Worm (Caenorhabditis elegans) whole organism, L1 larva: Measurements from ENCODE around the gene hrg-1.

Experiments
- alr-1 ChIP-seq: fragments of 200-800 bp; sonication (Bioruptor generic); optimal IDR thresholded peaks from 2 replicates; lab custom pipeline; 2018; ENCODE audit warnings: borderline replicate concordance, mild to moderate bottlenecking, missing genetic modification characterization, missing compliant biosample characterization
- blmp-1 ChIP-seq: fragments of 150-350 bp; optimal IDR thresholded peaks from 2 replicates; lab custom pipeline; 2014; ENCODE audit warnings: missing biosample characterization, missing genetic modification characterization
- elt-2 ChIP-seq: sonication (generic microtip); optimal IDR thresholded peaks from 2 replicates; lab custom pipeline; 2016; ENCODE audit warnings: missing genetic modification characterization, mild to moderate bottlenecking, inconsistent platforms, missing compliant biosample characterization, missing genetic modification reagents
- lin-35 ChIP-seq, 2 experiments: fragments of 150-350 bp; optimal IDR thresholded peaks; 2 replicates each; lab custom pipeline; 2014; ENCODE audit warnings: missing biosample characterization in 2 of 2, missing genetic modification characterization in 2 of 2, missing genetic modification reagents in 2 of 2
- mdl-1 ChIP-seq, 2 experiments: fragments of 150-350 bp; optimal IDR thresholded peaks; 2 replicates each; lab custom pipeline; 2014 to 2017; ENCODE audit warnings: missing biosample characterization in 2 of 2, missing genetic modification characterization in 2 of 2, inconsistent platforms in 1 of 2

- TF ChIP-seq lin-35 (GFP tag; optimal IDR thresholded peaks at IDR 0.05; lab: Kevin White, UChicago) (no peak), mdl-1 (tag; optimal IDR thresholded peaks at IDR 0.05; lab: Kevin White, UChicago) (no peak), blmp-1 (tag; lab: Kevin White, UChicago) (no peak), elt-2 (no peak), alr-1 (tag; lab: Kevin White, UChicago) (no peak)
Observed at ce11 chrX:3997040-3997439, 19.0 kb downstream of the hrg-1 start, which contains the start of gene R02E12.5.
